Fruit fly (Drosophila melanogaster): ENCODE measurements around the gene TotX.

- TF ChIP-seq Myc (optimal IDR thresholded peaks at IDR 0.05) (no peak), psq (optimal IDR thresholded peaks at IDR 0.05) (no peak), h (optimal IDR thresholded peaks at IDR 0.05) (no peak), Sin3A (optimal IDR thresholded peaks at IDR 0.05) (no peak)
Measured at dm6 chr3R:20912725-20913124, 7.4 kb upstream of the TotX start.
